Worm (Caenorhabditis elegans): ENCODE measurements around the gene C47A4.3.
A peak's percentile ranks its signal among the peaks of the same experiment; 100 is the strongest.

Gene C47A4.3

DNA sequence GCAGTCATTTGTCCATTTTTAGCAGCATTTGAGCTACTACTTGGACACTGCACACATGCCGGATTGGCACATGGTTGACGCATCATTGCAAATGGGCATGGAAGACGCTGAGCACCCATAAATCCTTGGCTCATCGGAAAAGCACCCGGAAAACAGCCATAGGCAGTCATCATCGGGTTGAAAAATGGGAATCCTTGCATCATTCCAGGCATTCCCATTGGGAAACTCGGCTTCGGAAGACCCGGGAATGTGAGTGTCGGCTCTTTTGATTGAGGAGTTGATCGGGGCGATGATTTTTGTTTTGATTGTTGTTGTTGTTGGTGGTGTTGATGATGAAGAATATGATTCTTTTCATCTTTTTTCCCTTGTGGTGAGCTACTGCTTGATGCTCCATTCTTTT lies 39.5 kb downstream of the C47A4.3 start:
- TF ChIP-seq ceh-20 (GFP tag; IDR thresholded peaks at IDR 0.05) (peak; percentile 11; the same call in 1 of the 2 replicates), unc-62 (GFP tag; optimal IDR thresholded peaks at IDR 0.05 in 1 of 2) (peak in 1 of 2 experiments; percentile 96), unc-62 (tag; optimal IDR thresholded peaks at IDR 0.05) (no peak), lin-38 (GFP tag; IDR thresholded peaks at IDR 0.05) (no peak), dmd-9 (GFP tag; IDR thresholded peaks at IDR 0.05) (no peak), ama-1 (optimal IDR thresholded peaks at IDR 0.05) (peak; percentile 11), hlh-11 (tag; optimal IDR thresholded peaks at IDR 0.05) (peak; percentile 7), aha-1 (tag) (peak; percentile 51)

DNA sequence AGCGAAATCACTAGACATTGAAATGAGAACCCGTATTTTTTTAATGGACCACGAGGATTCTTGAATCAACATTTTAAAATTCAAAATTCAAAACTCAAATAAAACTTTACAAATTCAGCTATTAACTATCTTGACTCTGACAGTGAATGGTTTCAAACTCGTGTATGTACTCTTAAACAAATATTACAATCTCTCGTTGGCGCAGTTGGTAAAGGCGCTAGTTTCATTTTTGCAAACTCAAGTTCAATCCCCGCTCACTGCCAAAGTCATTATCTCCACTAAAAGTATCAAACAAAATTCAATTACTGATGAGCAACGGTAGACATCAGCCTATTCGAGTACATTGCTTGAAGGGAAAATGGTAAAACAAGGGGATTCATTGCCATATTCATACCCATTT lies 40.7 kb downstream of the C47A4.3 start:
- TF ChIP-seq lin-38 (GFP tag; IDR thresholded peaks at IDR 0.05): peak; percentile 58
- TF ChIP-seq hmg-1.1 (GFP tag; IDR thresholded peaks at IDR 0.05): no peak
- no peak for TF ChIP-seq nhr-6 (tag; optimal IDR thresholded peaks at IDR 0.05)
- no peak for TF ChIP-seq T26A8.4 (GFP tag; IDR thresholded peaks at IDR 0.05)
- TF ChIP-seq fkh-10 (GFP tag; optimal IDR thresholded peaks at IDR 0.05): no peak
- TF ChIP-seq mdl-1 (tag; optimal IDR thresholded peaks at IDR 0.05): no peak
- 0 out of 2 replicates have a peak, but pooled peaks have one; percentile 58 for TF ChIP-seq F44E2.7 (GFP tag; IDR thresholded peaks at IDR 0.05)
- TF ChIP-seq zfp-2 (tag; optimal IDR thresholded peaks at IDR 0.05): no peak
- TF ChIP-seq snpc-4 (tag; optimal IDR thresholded peaks at IDR 0.05): no peak
- TF ChIP-seq daf-16 (GFP tag; optimal IDR thresholded peaks at IDR 0.05): peak in 1 of 2 experiments; percentile 58
- TF ChIP-seq daf-16 (tag; optimal IDR thresholded peaks at IDR 0.05): peak; percentile 23
- TF ChIP-seq nhr-48 (tag; optimal IDR thresholded peaks at IDR 0.05): no peak
- no peak for TF ChIP-seq T20F7.1 (GFP tag; optimal IDR thresholded peaks at IDR 0.05)
- TF ChIP-seq Y5F2A.4 (GFP tag; optimal IDR thresholded peaks at IDR 0.05): peak; percentile 42
- peak; percentile 86 for TF ChIP-seq lim-7 (GFP tag; IDR thresholded peaks at IDR 0.05)
- peak; percentile 96 for TF ChIP-seq snpc-1.2 (GFP tag; IDR thresholded peaks at IDR 0.05)
- 0 out of 2 replicates have a peak, but pooled peaks have one; percentile 11 for TF ChIP-seq zfp-3 (GFP tag; conservative IDR thresholded peaks at IDR 0.05)
- peak; percentile 34 for TF ChIP-seq mes-2 (tag; optimal IDR thresholded peaks at IDR 0.05; ENCODE audit: poor library complexity, severe bottlenecking)
- peak; percentile 2 for TF ChIP-seq mxl-3 (GFP tag; optimal IDR thresholded peaks at IDR 0.05)
- 0 out of 2 replicates have a peak, but pooled peaks have one; percentile 55 for TF ChIP-seq Y48G9A.11 (GFP tag; IDR thresholded peaks at IDR 0.05)
- TF ChIP-seq ztf-7 (tag; optimal IDR thresholded peaks at IDR 0.05): peak; percentile 54
- TF ChIP-seq dmd-8 (GFP tag; IDR thresholded peaks at IDR 0.05): peak; percentile 74; the same call in 1 of the 2 replicates
- TF ChIP-seq lin-29 (GFP tag; IDR thresholded peaks at IDR 0.05): no peak
- 0 out of 2 replicates have a peak, but pooled peaks have one; percentile 49 for TF ChIP-seq madf-9 (GFP tag; conservative IDR thresholded peaks at IDR 0.05)
- no peak for TF ChIP-seq F37D6.2 (tag; optimal IDR thresholded peaks at IDR 0.05)
- peak; percentile 58; the same call in 1 of the 2 replicates for TF ChIP-seq pha-4 (GFP tag; IDR thresholded peaks at IDR 0.05)
- TF ChIP-seq pha-4 (tag; optimal IDR thresholded peaks at IDR 0.05): no peak
- no peak for TF ChIP-seq nhr-237 (tag; optimal IDR thresholded peaks at IDR 0.05)
- peak; percentile 63; the same call in 1 of the 2 replicates for TF ChIP-seq vab-7 (GFP tag; IDR thresholded peaks at IDR 0.05)
- no peak for TF ChIP-seq nhr-11 (tag; optimal IDR thresholded peaks at IDR 0.05)
- no peak for TF ChIP-seq F49E8.2 (tag; optimal IDR thresholded peaks at IDR 0.05; ENCODE audit: borderline replicate concordance)
- no peak for TF ChIP-seq saeg-2 (GFP tag; IDR thresholded peaks at IDR 0.05)
- peak; percentile 77 for TF ChIP-seq aha-1 (tag)
- peak; percentile 26 to 45; a peak in 1 of 4 replicates for TF ChIP-seq madf-5 (GFP tag; IDR thresholded peaks at IDR 0.05)

DNA sequence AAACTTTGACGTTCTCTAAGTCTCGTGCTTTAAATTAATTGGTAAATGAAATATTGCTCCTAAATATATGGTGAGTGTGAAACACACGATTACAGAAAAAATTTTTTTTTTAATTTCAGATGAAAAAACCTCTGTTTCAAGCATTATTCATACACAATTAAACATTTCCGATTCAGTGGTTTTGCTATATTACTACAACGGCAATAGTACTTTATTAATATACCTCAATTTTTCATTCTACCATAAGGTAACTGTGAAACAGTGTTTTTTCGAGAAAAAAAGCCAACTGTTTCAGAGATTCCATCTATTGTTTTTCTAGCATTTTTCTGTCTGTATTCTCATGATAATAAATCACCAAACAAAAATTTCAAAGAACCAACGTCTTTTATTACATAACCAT lies 41.3 kb downstream of the C47A4.3 start:
- no peak for TF ChIP-seq madf-9 (GFP tag; conservative IDR thresholded peaks at IDR 0.05)
- TF ChIP-seq set-16 (GFP tag; IDR thresholded peaks at IDR 0.05): no peak
- peak; percentile 16 for TF ChIP-seq mep-1 (tag; optimal IDR thresholded peaks at IDR 0.05)
- no peak for TF ChIP-seq egl-43 (GFP tag; IDR thresholded peaks at IDR 0.05)
- TF ChIP-seq lin-39 (tag; optimal IDR thresholded peaks at IDR 0.05): no peak
- TF ChIP-seq lin-15B (tag; optimal IDR thresholded peaks at IDR 0.05): no peak
- no peak for TF ChIP-seq nhr-42 (GFP tag; IDR thresholded peaks at IDR 0.05)
- peak; percentile 50 for TF ChIP-seq aha-1 (tag)

Data from whole organism, L4 larva.